Fruit fly (Drosophila melanogaster) whole organism, embryonic: ENCODE results near the gene Idh3a.

ENCODE experiments used
- CG10543 ChIP-seq: fragments of 200-800 bp; sonication (Bioruptor generic); optimal IDR thresholded peaks from 3 replicates; lab custom pipeline; 2017; ENCODE audit warnings: missing biosample characterization, mild to moderate bottlenecking, missing genetic modification characterization, moderate library complexity
- CG12769 ChIP-seq: fragments of 200-800 bp; sonication (Bioruptor generic); optimal IDR thresholded peaks from 2 replicates; lab custom pipeline; 2019; ENCODE audit warnings: missing biosample characterization, mild to moderate bottlenecking, missing genetic modification characterization, moderate library complexity
- CG13894 ChIP-seq: fragments of 200-800 bp; sonication (Bioruptor generic); optimal IDR thresholded peaks from 3 replicates; lab custom pipeline; 2018; ENCODE audit warnings: missing biosample characterization, mild to moderate bottlenecking, missing genetic modification characterization, moderate library complexity
- CG15269 ChIP-seq: fragments of 200-800 bp; sonication (Bioruptor generic); optimal IDR thresholded peaks from 2 replicates; lab custom pipeline; 2018; ENCODE audit warnings: missing biosample characterization, mild to moderate bottlenecking, missing genetic modification characterization, moderate library complexity
- CG17829 ChIP-seq: fragments of 200-800 bp; optimal IDR thresholded peaks from 2 replicates; lab custom pipeline; 2019; ENCODE audit warnings: missing biosample characterization, mild to moderate bottlenecking, missing genetic modification characterization, moderate library complexity
- CG2120 ChIP-seq: fragments of 200-800 bp; sonication (Bioruptor generic); optimal IDR thresholded peaks from 3 replicates; lab custom pipeline; 2016; ENCODE audit warnings: missing biosample characterization, missing genetic modification characterization
- CG30403 ChIP-seq: fragments of 200-800 bp; sonication (Bioruptor generic); optimal IDR thresholded peaks from 3 replicates; lab custom pipeline; 2016; ENCODE audit warnings: missing biosample characterization, missing genetic modification characterization
- CG33213 ChIP-seq: fragments of 200-800 bp; sonication (Bioruptor generic); optimal IDR thresholded peaks from 3 replicates; lab custom pipeline; 2016; ENCODE audit warnings: missing biosample characterization, missing genetic modification characterization
- CG3726 ChIP-seq: fragments of 200-800 bp; sonication (Bioruptor generic); IDR thresholded peaks from 3 replicates; pipeline ENCODE4, ENCODE4 v1.3.6; 2022; ENCODE audit warnings: missing biosample characterization, missing genetic modification characterization
- CG6791 ChIP-seq: fragments of 200-800 bp; sonication (Bioruptor generic); IDR thresholded peaks from 3 replicates; pipeline ENCODE4 v1.3.6; 2022; ENCODE audit warnings: missing biosample characterization, missing genetic modification characterization; ENCODE audit not compliant: partially characterized antibody
- CG7786 ChIP-seq: fragments of 200-800 bp; sonication (Bioruptor generic); optimal IDR thresholded peaks from 2 replicates; lab custom pipeline; 2016; ENCODE audit warnings: missing biosample characterization, missing genetic modification characterization
- CG8290 ChIP-seq, 3 experiments: fragments of 200-800 bp; sonication (Bioruptor generic); optimal IDR thresholded peaks; 2 replicates each; lab custom pipeline; 2016 to 2019; ENCODE audit warnings: missing biosample characterization in 3 of 3, missing genetic modification characterization in 3 of 3, mild to moderate bottlenecking in 2 of 3, moderate library complexity in 1 of 3
- Dbx ChIP-seq: fragments of 200-800 bp; sonication (Bioruptor generic); IDR thresholded peaks from 3 replicates; pipeline ENCODE4 v1.3.6; 2022; ENCODE audit warnings: missing biosample characterization, missing genetic modification characterization
- Eip74EF ChIP-seq, 2 experiments: fragments of 200-800 bp in 1 of 2; fragments of >200 bp in 1 of 2; sonication (Bioruptor generic) in 1 of 2; optimal IDR thresholded peaks; 2 replicates each; lab custom pipeline; 2017 to 2019; ENCODE audit warnings: missing biosample characterization in 2 of 2, missing genetic modification characterization in 2 of 2, mild to moderate bottlenecking in 1 of 2, moderate library complexity in 1 of 2
- Fer1 ChIP-seq: fragments of 200-800 bp; sonication (Bioruptor generic); optimal IDR thresholded peaks from 2 replicates; lab custom pipeline; 2017; ENCODE audit warnings: missing biosample characterization, mild to moderate bottlenecking, missing genetic modification characterization
- HLHmδ ChIP-seq: fragments of 200-800 bp; sonication (Bioruptor generic); optimal IDR thresholded peaks from 2 replicates; lab custom pipeline; 2018; ENCODE audit warnings: missing biosample characterization, mild to moderate bottlenecking, missing genetic modification characterization, moderate library complexity
- Lhr ChIP-seq: fragments of 200-800 bp; sonication (Bioruptor generic); optimal IDR thresholded peaks from 3 replicates; lab custom pipeline; 2017; ENCODE audit warnings: mild to moderate bottlenecking, missing biosample characterization, missing genetic modification reagents, missing genetic modification characterization
- MESR4 ChIP-seq: fragments of 200-800 bp; sonication (Bioruptor generic); optimal IDR thresholded peaks from 2 replicates; lab custom pipeline; 2018; ENCODE audit warnings: missing biosample characterization, mild to moderate bottlenecking, missing genetic modification characterization, moderate library complexity
- Meics ChIP-seq: fragments of 200-800 bp; sonication (Bioruptor generic); optimal IDR thresholded peaks from 2 replicates; lab custom pipeline; 2017; ENCODE audit warnings: missing biosample characterization, mild to moderate bottlenecking, missing genetic modification characterization
- Opbp ChIP-seq: fragments of 200-800 bp; sonication (Bioruptor generic); IDR thresholded peaks from 3 replicates; pipeline ENCODE4 v1.3.6; 2022; ENCODE audit warnings: missing biosample characterization, missing genetic modification characterization; ENCODE audit not compliant: partially characterized antibody
- Sin3A ChIP-seq: fragments of >200 bp; optimal IDR thresholded peaks from 2 replicates; lab custom pipeline; 2018
- ash1 ChIP-seq: fragments of 200-800 bp; sonication (Bioruptor generic); optimal IDR thresholded peaks from 2 replicates; lab custom pipeline; 2018; ENCODE audit warnings: missing biosample characterization, mild to moderate bottlenecking, missing genetic modification characterization
- chinmo ChIP-seq: fragments of 200-800 bp; sonication (Bioruptor generic); IDR thresholded peaks from 4 replicates; pipeline ENCODE4 v1.3.6; 2022; ENCODE audit warnings: missing biosample characterization, missing genetic modification characterization; ENCODE audit not compliant: partially characterized antibody
- corto ChIP-seq: fragments of 200-800 bp; sonication (Bioruptor generic); optimal IDR thresholded peaks from 2 replicates; lab custom pipeline; 2016; ENCODE audit warnings: missing biosample characterization, mild to moderate bottlenecking, missing genetic modification characterization, moderate library complexity
- dan ChIP-seq: fragments of 200-800 bp; sonication (Bioruptor generic); IDR thresholded peaks from 2 replicates; pipeline ENCODE4 v1.3.6; 2022; ENCODE audit warnings: missing biosample characterization, missing genetic modification characterization
- gro ChIP-seq: fragments of 200-800 bp; sonication (Bioruptor generic); optimal IDR thresholded peaks from 2 replicates; lab custom pipeline; 2016; ENCODE audit warnings: missing biosample characterization, missing genetic modification characterization
- hbn ChIP-seq: fragments of 200-800 bp; sonication (Bioruptor generic); IDR thresholded peaks from 2 replicates; pipeline ENCODE4 v1.3.6; 2022; ENCODE audit warnings: missing biosample characterization, missing genetic modification characterization; ENCODE audit not compliant: partially characterized antibody
- inv ChIP-seq: fragments of 200-800 bp; sonication (Bioruptor generic); IDR thresholded peaks from 2 replicates; pipeline ENCODE4 v1.3.6; 2022; ENCODE audit warnings: missing biosample characterization, missing genetic modification characterization; ENCODE audit not compliant: partially characterized antibody
- knrl ChIP-seq: fragments of 200-800 bp; sonication (Bioruptor generic); IDR thresholded peaks from 3 replicates; pipeline ENCODE4 v1.3.6; 2022; ENCODE audit warnings: missing biosample characterization, missing genetic modification characterization; ENCODE audit not compliant: partially characterized antibody
- mld ChIP-seq: fragments of 200-800 bp; sonication (Bioruptor generic); IDR thresholded peaks from 3 replicates; pipeline ENCODE4 v1.3.6; 2022; ENCODE audit warnings: missing biosample characterization, missing genetic modification characterization; ENCODE audit not compliant: partially characterized antibody
- nerfin-1 ChIP-seq: fragments of 200-800 bp; sonication (Bioruptor generic); optimal IDR thresholded peaks from 3 replicates; lab custom pipeline; 2019; ENCODE audit warnings: missing biosample characterization, mild to moderate bottlenecking, missing genetic modification characterization, moderate library complexity
- nom ChIP-seq: fragments of 200-800 bp; sonication (Bioruptor generic); optimal IDR thresholded peaks from 2 replicates; lab custom pipeline; 2017; ENCODE audit warnings: missing biosample characterization, missing genetic modification characterization, mild to moderate bottlenecking, moderate library complexity, missing genetic modification reagents
- oc ChIP-seq: fragments of 200-800 bp; sonication (Bioruptor generic); optimal IDR thresholded peaks from 2 replicates; lab custom pipeline; 2018; ENCODE audit warnings: missing biosample characterization, mild to moderate bottlenecking, missing genetic modification characterization, moderate library complexity
- ssp ChIP-seq: fragments of 200-800 bp; sonication (Bioruptor generic); IDR thresholded peaks from 2 replicates; pipeline ENCODE4 v1.3.6; 2022; ENCODE audit warnings: missing biosample characterization, missing genetic modification characterization
- sug ChIP-seq: fragments of 200-800 bp; optimal IDR thresholded peaks from 2 replicates; lab custom pipeline; 2019; ENCODE audit warnings: missing biosample characterization, mild to moderate bottlenecking, missing genetic modification characterization, moderate library complexity

The Idh3a gene

DNA sequence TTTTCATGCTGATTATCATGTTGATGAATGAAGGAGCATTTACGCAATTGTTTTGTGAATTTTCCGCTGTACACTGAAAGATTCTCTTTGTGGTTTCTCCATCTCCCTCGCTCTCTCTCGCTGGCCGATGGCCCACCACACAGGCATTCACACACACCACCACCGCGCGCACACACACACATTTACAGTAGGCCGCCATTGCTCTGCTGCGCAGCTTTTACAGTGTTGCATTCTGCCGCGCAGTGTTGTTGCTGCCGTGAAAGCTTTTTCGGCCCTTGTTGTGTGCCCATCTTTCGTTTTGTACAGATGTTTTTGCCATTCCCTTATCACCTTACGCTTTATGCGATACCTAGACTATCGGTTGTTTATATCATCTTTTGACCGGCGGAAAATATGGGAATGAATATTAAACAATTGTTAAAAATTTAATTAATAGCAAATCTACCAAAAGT, 24.8 kb downstream of the Idh3a start (continued):
- TF ChIP-seq Opbp (GFP tag; lab: Robert Waterston, UW) (peak; percentile 65; the same call in 1 of the 3 replicates), Meics (GFP tag; lab: Kevin White, UChicago) (peak; percentile 5), ssp (peak; percentile 25; the same call in 1 of the 2 replicates), CG10543 (GFP tag; lab: Kevin White, UChicago) (peak; percentile 44), CG3726 (GFP tag; lab: Robert Waterston, UW) (no peak), knrl (GFP tag; lab: Robert Waterston, UW) (peak; percentile 68), Lhr (GFP tag; lab: Kevin White, UChicago) (peak; percentile 31), corto (GFP tag; lab: Kevin White, UChicago) (peak; percentile 27), CG15269 (tag; lab: Kevin White, UChicago) (peak; percentile 8), Sin3A (no peak), dan (no peak), CG13894 (tag; lab: Kevin White, UChicago) (peak; percentile 43), CG8290 (GFP tag; optimal IDR thresholded peaks at IDR 0.05; lab: Kevin White, UChicago) (peak; percentile 44), CG8290 (tag; optimal IDR thresholded peaks at IDR 0.05; lab: Kevin White, UChicago) (peak; percentile 4 to 69), CG30403 (GFP tag; lab: Kevin White, UChicago) (no peak), ash1 (peak; percentile 28), CG17829 (tag; lab: Kevin White, UChicago) (peak; percentile 15), hbn (peak; percentile 82), Fer1 (GFP tag; lab: Kevin White, UChicago) (peak; percentile 37), inv (GFP tag; lab: Robert Waterston, UW) (peak; percentile 67), gro (GFP tag; lab: Kevin White, UChicago) (peak; percentile 26), CG12769 (tag; lab: Kevin White, UChicago) (peak; percentile 61), nom (GFP tag; lab: Kevin White, UChicago) (peak; percentile 8), oc (tag; lab: Kevin White, UChicago) (no peak), HLHmδ (GFP tag; lab: Kevin White, UChicago) (peak; percentile 61), sug (tag; lab: Kevin White, UChicago) (peak; percentile 47), MESR4 (GFP tag; lab: Kevin White, UChicago) (peak; percentile 13), mld (GFP tag; lab: Robert Waterston, UW) (peak; percentile 50; the same call in 2 of the 3 replicates), CG6791 (GFP tag; lab: Robert Waterston, UW) (peak; percentile 74), CG33213 (GFP tag; lab: Kevin White, UChicago) (peak; percentile 27), Eip74EF (GFP tag; optimal IDR thresholded peaks at IDR 0.05; lab: Kevin White, UChicago) (no peak), CG2120 (GFP tag; lab: Kevin White, UChicago) (peak; percentile 10), CG7786 (GFP tag; lab: Kevin White, UChicago) (peak; percentile 3), chinmo (GFP tag; lab: Robert Waterston, UW) (peak; percentile 97), Dbx (GFP tag; lab: Robert Waterston, UW) (peak; percentile 35; the same call in 2 of the 3 replicates), nerfin-1 (tag; lab: Kevin White, UChicago) (peak; percentile 5)
- TF ChIP-seq, all 482 proteins: peak for 127
